Fruit fly (Drosophila melanogaster) whole organism, wandering third instar larva: Measurements from ENCODE around the gene CG13250.

Experiments
- Hr78 ChIP-seq: fragments of >200 bp; optimal IDR thresholded peaks from 2 replicates; lab custom pipeline; 2017; ENCODE audit warnings: missing biosample characterization, missing genetic modification characterization
- OdsH ChIP-seq: fragments of 200-800 bp; sonication (Bioruptor generic); optimal IDR thresholded peaks from 2 replicates; lab custom pipeline; 2016; ENCODE audit warnings: missing biosample characterization, mild to moderate bottlenecking, missing genetic modification characterization
- fru ChIP-seq: fragments of 200-800 bp; sonication (Bioruptor generic); optimal IDR thresholded peaks from 3 replicates; lab custom pipeline; 2016; ENCODE audit warnings: missing biosample characterization, mild to moderate bottlenecking, missing genetic modification characterization
- h ChIP-seq: fragments of 200-800 bp; sonication (Bioruptor generic); optimal IDR thresholded peaks from 3 replicates; lab custom pipeline; 2016; ENCODE audit warnings: missing biosample characterization, mild to moderate bottlenecking, missing genetic modification characterization
- woc ChIP-seq: sonication (Bioruptor generic); optimal IDR thresholded peaks from 2 replicates; lab custom pipeline; 2016; ENCODE audit warnings: missing biosample characterization, mild to moderate bottlenecking, missing genetic modification characterization

- peak; percentile 72 for TF ChIP-seq OdsH (GFP tag; lab: Kevin White, UChicago)
- no peak for TF ChIP-seq Hr78 (GFP tag; lab: Kevin White, UChicago)
- TF ChIP-seq fru = peak; percentile 77
- TF ChIP-seq h (GFP tag; lab: Kevin White, UChicago) = peak; percentile 83
- TF ChIP-seq woc = peak; percentile 68
Observed at dm6 chr3L:20556371-20556770, 22.9 kb downstream of the CG13250 start.
